Fruit fly (Drosophila melanogaster): Measurements from ENCODE around the gene ERR.

ERR gene

dm6 chr3L:8185263-8186227 is 926 bp downstream of the ERR start (continued):
- TF ChIP-seq CG15269 (tag; optimal IDR thresholded peaks at IDR 0.05): peak; percentile 58
- peak; percentile 32 for TF ChIP-seq vfl (GFP tag; optimal IDR thresholded peaks at IDR 0.05)
- no peak for TF ChIP-seq Tbp (GFP tag; optimal IDR thresholded peaks at IDR 0.05)
- no peak for TF ChIP-seq CG4328 (GFP tag; optimal IDR thresholded peaks at IDR 0.05)
- no peak for TF ChIP-seq CG15479 (GFP tag; optimal IDR thresholded peaks at IDR 0.05)
- TF ChIP-seq CG18599 (GFP tag; optimal IDR thresholded peaks at IDR 0.05): peak; percentile 80
- peak; percentile 63 for TF ChIP-seq Mes4 (GFP tag; optimal IDR thresholded peaks at IDR 0.05)
- peak; percentile 9 for TF ChIP-seq slp2 (GFP tag; optimal IDR thresholded peaks at IDR 0.05)
- TF ChIP-seq Fer1 (GFP tag; optimal IDR thresholded peaks at IDR 0.05): peak; percentile 53
- TF ChIP-seq CG31441 (GFP tag; IDR thresholded peaks at IDR 0.05): peak; percentile 51
- TF ChIP-seq sd (tag; optimal IDR thresholded peaks at IDR 0.05): peak; percentile 43
- TF ChIP-seq Eip74EF (GFP tag; optimal IDR thresholded peaks at IDR 0.05): peak in 1 of 2 experiments; percentile 27
- no peak for TF ChIP-seq Mrtf (GFP tag; IDR thresholded peaks at IDR 0.05)
- TF ChIP-seq CG10366 (GFP tag; IDR thresholded peaks at IDR 0.05): peak; percentile 41; the same call in 1 of the 2 replicates
- TF ChIP-seq ro (GFP tag; IDR thresholded peaks at IDR 0.05): no peak
- peak; percentile 64; the same call in 1 of the 2 replicates for TF ChIP-seq CG32532 (GFP tag; IDR thresholded peaks at IDR 0.05)
- no peak for TF ChIP-seq Nf-YA (GFP tag; IDR thresholded peaks at IDR 0.05)
- peak; percentile 97 for TF ChIP-seq CG34376 (GFP tag; optimal IDR thresholded peaks at IDR 0.05)
- no peak for TF ChIP-seq Rx (GFP tag; IDR thresholded peaks at IDR 0.05)
- TF ChIP-seq ash1 (GFP tag; optimal IDR thresholded peaks at IDR 0.05): no peak
- no peak for TF ChIP-seq Adf1 (GFP tag; IDR thresholded peaks at IDR 0.05)
- TF ChIP-seq Dip3 (GFP tag; optimal IDR thresholded peaks at IDR 0.05): peak; percentile 58
- peak; percentile 56; the same call in 1 of the 3 replicates for TF ChIP-seq Optix (GFP tag; IDR thresholded peaks at IDR 0.05)
- TF ChIP-seq gce (GFP tag; IDR thresholded peaks at IDR 0.05): no peak
- peak; percentile 41 for TF ChIP-seq odd (GFP tag; optimal IDR thresholded peaks at IDR 0.05)
- TF ChIP-seq CG1603 (tag; optimal IDR thresholded peaks at IDR 0.05): peak; percentile 70
- peak; percentile 42; the same call in 1 of the 2 replicates for TF ChIP-seq CG14667 (GFP tag; IDR thresholded peaks at IDR 0.05)
- peak; percentile 25 for TF ChIP-seq CG3163 (GFP tag; optimal IDR thresholded peaks at IDR 0.05)
- TF ChIP-seq dmrt99B (tag; optimal IDR thresholded peaks at IDR 0.05): no peak
- no peak for TF ChIP-seq lbe (GFP tag; optimal IDR thresholded peaks at IDR 0.05)
- TF ChIP-seq bcd (GFP tag; optimal IDR thresholded peaks at IDR 0.05): peak; percentile 34
- TF ChIP-seq Hr51 (GFP tag; optimal IDR thresholded peaks at IDR 0.05): peak; percentile 37 to 62
- no peak for TF ChIP-seq bbx (GFP tag; IDR thresholded peaks at IDR 0.05; ENCODE audit: partially characterized antibody)
- no peak for TF ChIP-seq CG3726 (GFP tag; IDR thresholded peaks at IDR 0.05)
- TF ChIP-seq CG8281 (tag; optimal IDR thresholded peaks at IDR 0.05): no peak
- TF ChIP-seq Bgb (GFP tag; IDR thresholded peaks at IDR 0.05; ENCODE audit: partially characterized antibody): no peak; the same call in 1 of the 2 replicates
- no peak for TF ChIP-seq CG9437 (GFP tag; optimal IDR thresholded peaks at IDR 0.05)
- TF ChIP-seq inv (GFP tag; IDR thresholded peaks at IDR 0.05; ENCODE audit: partially characterized antibody): no peak
- TF ChIP-seq CG2875 (GFP tag; optimal IDR thresholded peaks at IDR 0.05): no peak
- TF ChIP-seq CG10147 (GFP tag; optimal IDR thresholded peaks at IDR 0.05): no peak
- no peak for TF ChIP-seq gt (GFP tag; IDR thresholded peaks at IDR 0.05)
- no peak for TF ChIP-seq CG5245 (GFP tag; optimal IDR thresholded peaks at IDR 0.05)
- no peak for TF ChIP-seq Dbx (GFP tag; IDR thresholded peaks at IDR 0.05)
- no peak for TF ChIP-seq yki (optimal IDR thresholded peaks at IDR 0.05)
- peak; percentile 82 for TF ChIP-seq CG12769 (tag; optimal IDR thresholded peaks at IDR 0.05)
- no peak for TF ChIP-seq mld (GFP tag; IDR thresholded peaks at IDR 0.05; ENCODE audit: partially characterized antibody)
- TF ChIP-seq NFAT (GFP tag; IDR thresholded peaks at IDR 0.05): no peak
- TF ChIP-seq bowl (GFP tag; IDR thresholded peaks at IDR 0.05): no peak

Data from whole organism, embryonic.